Fruit fly (Drosophila melanogaster) whole organism, embryonic: ENCODE measurements around the gene CG6398.
A peak's percentile ranks its signal among the peaks of the same experiment; 100 is the strongest.

Experiments
- CG10959 ChIP-seq: fragments of 200-800 bp; sonication (Bioruptor generic); IDR thresholded peaks from 2 replicates; pipeline ENCODE4 v1.3.6; 2022; ENCODE audit warnings: missing biosample characterization, missing genetic modification characterization
- CG11696 ChIP-seq: fragments of 200-800 bp; sonication (Bioruptor generic); IDR thresholded peaks from 2 replicates; pipeline ENCODE4 v1.3.6; 2022; ENCODE audit warnings: missing biosample characterization, missing genetic modification characterization
- CG12104 ChIP-seq: fragments of 200-800 bp; sonication (Bioruptor generic); optimal IDR thresholded peaks from 3 replicates; lab custom pipeline; 2016; ENCODE audit warnings: missing biosample characterization, missing genetic modification characterization
- CG12769 ChIP-seq: fragments of 200-800 bp; sonication (Bioruptor generic); optimal IDR thresholded peaks from 2 replicates; lab custom pipeline; 2019; ENCODE audit warnings: missing biosample characterization, mild to moderate bottlenecking, missing genetic modification characterization, moderate library complexity
- CG12942 ChIP-seq: fragments of 200-800 bp; sonication (Bioruptor generic); optimal IDR thresholded peaks from 3 replicates; lab custom pipeline; 2016; ENCODE audit warnings: missing biosample characterization, missing genetic modification characterization
- CG14965 ChIP-seq: fragments of 200-800 bp; sonication (Bioruptor generic); optimal IDR thresholded peaks from 2 replicates; lab custom pipeline; 2016; ENCODE audit warnings: missing biosample characterization, missing genetic modification characterization, borderline replicate concordance
- CG1647 ChIP-seq: fragments of 200-800 bp; sonication (Bioruptor generic); optimal IDR thresholded peaks from 3 replicates; lab custom pipeline; 2016; ENCODE audit warnings: missing biosample characterization, missing genetic modification characterization
- CG18764 ChIP-seq: fragments of 200-800 bp; sonication (Bioruptor generic); optimal IDR thresholded peaks from 3 replicates; lab custom pipeline; 2016; ENCODE audit warnings: missing biosample characterization, missing genetic modification characterization
- CG34376 ChIP-seq: fragments of 200-800 bp; sonication (Bioruptor generic); optimal IDR thresholded peaks from 2 replicates; lab custom pipeline; 2018; ENCODE audit warnings: missing biosample characterization, mild to moderate bottlenecking, missing genetic modification characterization
- CG34422 ChIP-seq: fragments of 200-800 bp; sonication (Bioruptor generic); IDR thresholded peaks from 3 replicates; pipeline ENCODE4 v1.3.6; 2022; ENCODE audit warnings: missing biosample characterization, missing genetic modification characterization
- CG6765 ChIP-seq: fragments of 200-800 bp; sonication (Bioruptor generic); optimal IDR thresholded peaks from 3 replicates; lab custom pipeline; 2017; ENCODE audit warnings: missing biosample characterization, mild to moderate bottlenecking, missing genetic modification characterization
- CG8089 ChIP-seq: fragments of 200-800 bp; sonication (Bioruptor generic); optimal IDR thresholded peaks from 3 replicates; lab custom pipeline; 2016; ENCODE audit warnings: missing biosample characterization, missing genetic modification characterization
- CG8359 ChIP-seq: fragments of 200-800 bp; sonication (Bioruptor generic); optimal IDR thresholded peaks from 2 replicates; lab custom pipeline; 2017; ENCODE audit warnings: missing biosample characterization, mild to moderate bottlenecking, missing genetic modification characterization, borderline replicate concordance
- CG9932 ChIP-seq: fragments of 200-800 bp; sonication (Bioruptor generic); IDR thresholded peaks from 2 replicates; pipeline ENCODE4 v1.3.6; 2022; ENCODE audit warnings: missing biosample characterization, missing genetic modification characterization
- CkIIα-i1 ChIP-seq: fragments of 200-800 bp; sonication (Bioruptor generic); IDR thresholded peaks from 2 replicates; pipeline ENCODE4 v1.3.6; 2022; ENCODE audit warnings: missing biosample characterization, missing genetic modification characterization
- D ChIP-seq, 2 experiments: fragments of 200-800 bp in 1 of 2; fragments of >200 bp in 1 of 2; sonication (Bioruptor generic) in 1 of 2; optimal IDR thresholded peaks; 2 replicates in 1 of 2; 3 replicates in 1 of 2; lab custom pipeline; 2017; ENCODE audit warnings: mild to moderate bottlenecking in 1 of 2, missing biosample characterization in 1 of 2, missing genetic modification characterization in 1 of 2, missing genetic modification reagents in 1 of 2
- Dad ChIP-seq: fragments of 200-800 bp; sonication (Bioruptor generic); optimal IDR thresholded peaks from 3 replicates; lab custom pipeline; 2016; ENCODE audit warnings: missing biosample characterization, missing genetic modification characterization
- Dek ChIP-seq: fragments of 200-800 bp; sonication (Bioruptor generic); optimal IDR thresholded peaks from 3 replicates; lab custom pipeline; 2019; ENCODE audit warnings: missing biosample characterization, mild to moderate bottlenecking, missing genetic modification characterization, moderate library complexity
- Dll ChIP-seq: fragments of 200-800 bp; sonication (Bioruptor generic); IDR thresholded peaks from 4 replicates; pipeline ENCODE4 v1.3.6; 2022; ENCODE audit warnings: missing biosample characterization, missing genetic modification characterization; ENCODE audit not compliant: partially characterized antibody
- Doc2 ChIP-seq: fragments of 200-800 bp; sonication (Bioruptor generic); IDR thresholded peaks from 2 replicates; pipeline ENCODE4 v1.3.6; 2022; ENCODE audit warnings: missing biosample characterization, missing genetic modification characterization
- Lhr ChIP-seq: fragments of 200-800 bp; sonication (Bioruptor generic); optimal IDR thresholded peaks from 3 replicates; lab custom pipeline; 2017; ENCODE audit warnings: mild to moderate bottlenecking, missing biosample characterization, missing genetic modification reagents, missing genetic modification characterization
- Meics ChIP-seq: fragments of 200-800 bp; sonication (Bioruptor generic); optimal IDR thresholded peaks from 2 replicates; lab custom pipeline; 2017; ENCODE audit warnings: missing biosample characterization, mild to moderate bottlenecking, missing genetic modification characterization
- Six4 ChIP-seq: fragments of 200-800 bp; sonication (Bioruptor generic); optimal IDR thresholded peaks from 2 replicates; lab custom pipeline; 2016; ENCODE audit warnings: missing biosample characterization, missing genetic modification characterization
- YL-1 ChIP-seq: fragments of 200-800 bp; sonication (Bioruptor generic); optimal IDR thresholded peaks from 3 replicates; lab custom pipeline; 2017; ENCODE audit warnings: missing biosample characterization, mild to moderate bottlenecking, missing genetic modification characterization
- az2 ChIP-seq: fragments of 200-800 bp; sonication (Bioruptor generic); optimal IDR thresholded peaks from 3 replicates; lab custom pipeline; 2016; ENCODE audit warnings: missing biosample characterization, missing genetic modification characterization
- bab2 ChIP-seq: fragments of 200-800 bp; sonication (Bioruptor generic); optimal IDR thresholded peaks from 2 replicates; lab custom pipeline; 2016; ENCODE audit warnings: missing biosample characterization, missing genetic modification characterization
- chm ChIP-seq: fragments of 200-800 bp; sonication (Bioruptor generic); IDR thresholded peaks from 2 replicates; pipeline ENCODE4 v1.3.6; 2022; ENCODE audit warnings: missing biosample characterization, missing genetic modification characterization
- croc ChIP-seq: fragments of 200-800 bp; sonication (Bioruptor generic); conservative IDR thresholded peaks from 3 replicates; pipeline ENCODE4 v1.3.6; 2022; ENCODE audit warnings: missing biosample characterization, missing genetic modification characterization
- cwo ChIP-seq: fragments of 200-800 bp; sonication (Bioruptor generic); optimal IDR thresholded peaks from 3 replicates; lab custom pipeline; 2017; ENCODE audit warnings: missing biosample characterization, missing genetic modification characterization, mild to moderate bottlenecking, moderate library complexity, missing genetic modification reagents
- dmrt99B ChIP-seq: fragments of 200-800 bp; sonication (Bioruptor generic); optimal IDR thresholded peaks from 2 replicates; lab custom pipeline; 2018; ENCODE audit warnings: missing biosample characterization, mild to moderate bottlenecking, missing genetic modification characterization, moderate library complexity
- ftz-f1 ChIP-seq: fragments of 200-800 bp; sonication (Bioruptor generic); optimal IDR thresholded peaks from 2 replicates; lab custom pipeline; 2016; ENCODE audit warnings: missing biosample characterization, missing genetic modification characterization
- gsb-n ChIP-seq: fragments of 200-800 bp; sonication (Bioruptor generic); optimal IDR thresholded peaks from 3 replicates; lab custom pipeline; 2018; ENCODE audit warnings: missing biosample characterization, mild to moderate bottlenecking, missing genetic modification characterization
- gt ChIP-seq: fragments of 200-800 bp; sonication (Bioruptor generic); IDR thresholded peaks from 2 replicates; pipeline ENCODE4 v1.3.6; 2022; ENCODE audit warnings: missing biosample characterization, missing genetic modification characterization
- hb ChIP-seq: fragments of 200-800 bp; sonication (Bioruptor generic); IDR thresholded peaks from 3 replicates; pipeline ENCODE4 v1.3.6; 2022; ENCODE audit warnings: missing biosample characterization, missing genetic modification characterization; ENCODE audit not compliant: partially characterized antibody
- ken ChIP-seq: fragments of 200-800 bp; sonication (Bioruptor generic); IDR thresholded peaks from 3 replicates; pipeline ENCODE4 v1.3.6; 2022; ENCODE audit warnings: missing biosample characterization, missing genetic modification characterization
- nom ChIP-seq: fragments of 200-800 bp; sonication (Bioruptor generic); optimal IDR thresholded peaks from 2 replicates; lab custom pipeline; 2017; ENCODE audit warnings: missing biosample characterization, missing genetic modification characterization, mild to moderate bottlenecking, moderate library complexity, missing genetic modification reagents
- pan ChIP-seq, 4 experiments: fragments of >200 bp in 3 of 4; fragments of 200-800 bp in 1 of 4; sonication (Bioruptor generic) in 1 of 4; optimal IDR thresholded peaks in 3 of 4; IDR thresholded peaks in 1 of 4; 2 replicates each; pipeline versions ENCODE4 v1.3.6 to Lab custom; 2017 to 2022; ENCODE audit warnings: missing biosample characterization in 2 of 4, missing genetic modification characterization in 2 of 4, mixed read lengths in 1 of 4
- pnt ChIP-seq: fragments of 200-800 bp; sonication (Bioruptor generic); optimal IDR thresholded peaks from 3 replicates; lab custom pipeline; 2016; ENCODE audit warnings: missing biosample characterization, missing genetic modification characterization
- prd ChIP-seq, 3 experiments: fragments of >200 bp in 2 of 3; fragments of 200-800 bp in 1 of 3; sonication (Bioruptor generic) in 1 of 3; optimal IDR thresholded peaks in 2 of 3; IDR thresholded peaks in 1 of 3; 2 replicates in 2 of 3; 3 replicates in 1 of 3; pipeline versions ENCODE4 v1.3.6 to Lab custom; 2017 to 2022; ENCODE audit warnings: missing biosample characterization in 1 of 3, missing genetic modification characterization in 1 of 3
- sc ChIP-seq, 3 experiments: fragments of >200 bp in 2 of 3; fragments of 200-800 bp in 1 of 3; sonication (Bioruptor generic) in 1 of 3; optimal IDR thresholded peaks; 2 replicates in 2 of 3; 3 replicates in 1 of 3; lab custom pipeline; 2017; ENCODE audit warnings: mild to moderate bottlenecking in 1 of 3, missing biosample characterization in 1 of 3, missing genetic modification characterization in 1 of 3, missing genetic modification reagents in 1 of 3
- sens ChIP-seq: fragments of 200-800 bp; sonication (Bioruptor generic); peaks from one replicate; lab custom pipeline; 2016; ENCODE audit warnings: missing biosample characterization, missing genetic modification characterization
- sisA ChIP-seq: fragments of 200-800 bp; sonication (Bioruptor generic); IDR thresholded peaks from 2 replicates; pipeline ENCODE4 v1.3.6; 2022; ENCODE audit warnings: missing biosample characterization, missing genetic modification characterization
- stc ChIP-seq: fragments of 200-800 bp; sonication (Bioruptor generic); IDR thresholded peaks from 2 replicates; pipeline ENCODE4 v1.3.6; 2022; ENCODE audit warnings: missing biosample characterization, missing genetic modification characterization
- tap ChIP-seq: fragments of 200-800 bp; optimal IDR thresholded peaks from 3 replicates; lab custom pipeline; 2019; ENCODE audit warnings: missing biosample characterization, mild to moderate bottlenecking, missing genetic modification characterization, moderate library complexity
- tgo ChIP-seq: fragments of 200-800 bp; sonication (Bioruptor generic); IDR thresholded peaks from 3 replicates; pipeline ENCODE4 v1.3.6; 2022; ENCODE audit warnings: missing biosample characterization, missing genetic modification characterization
- tio ChIP-seq: fragments of 200-800 bp; sonication (Bioruptor generic); optimal IDR thresholded peaks from 2 replicates; lab custom pipeline; 2017; ENCODE audit warnings: missing biosample characterization, missing genetic modification characterization, inconsistent platforms
- wor ChIP-seq: fragments of 200-800 bp; sonication (Bioruptor generic); IDR thresholded peaks from 2 replicates; pipeline ENCODE4 v1.3.6; 2022; ENCODE audit warnings: missing biosample characterization, missing genetic modification characterization

Gene CG6398

DNA sequence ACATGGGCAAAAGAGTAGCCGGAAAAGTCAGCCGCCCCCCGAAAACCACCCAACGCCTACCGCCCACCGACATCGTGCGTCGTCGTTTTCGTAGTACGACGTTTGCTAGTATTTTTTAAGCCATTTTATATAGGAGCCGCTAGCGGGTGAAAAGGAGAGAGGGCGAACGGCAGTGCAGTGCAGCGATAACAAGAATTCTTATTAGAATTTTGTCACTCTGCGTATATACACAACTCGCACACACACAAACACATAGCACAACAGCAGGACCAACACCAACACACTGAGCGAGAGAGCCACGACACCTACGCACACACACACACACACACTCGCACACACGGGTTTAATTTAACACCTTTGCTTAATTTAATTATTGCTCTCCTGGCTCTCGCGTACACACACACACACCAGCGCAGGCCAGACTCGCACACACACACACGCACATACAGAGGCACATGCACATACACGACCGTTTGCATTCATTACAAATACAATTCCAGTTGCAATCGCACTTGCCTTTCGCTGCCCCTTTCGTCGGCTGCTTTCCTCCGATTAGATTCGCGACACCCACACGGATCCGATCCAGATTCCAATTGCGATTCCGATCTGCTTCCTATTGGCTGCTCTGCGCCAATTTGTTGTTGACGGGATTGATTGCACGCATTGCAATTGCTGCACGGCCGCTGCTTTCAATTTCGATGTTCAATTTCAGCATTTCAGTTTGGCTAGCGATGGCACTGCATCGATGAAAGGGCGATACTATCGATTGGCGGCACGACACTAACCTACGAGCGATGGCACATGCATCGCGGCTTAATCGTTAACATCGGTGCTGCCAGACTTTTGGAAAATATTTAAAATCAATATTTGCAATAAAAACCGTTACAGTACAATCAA is 3.6 kb upstream of the CG6398 start, which contains the start of gene Socs16D (continued):
- TF ChIP-seq CkIIα-i1 (no peak), CG12942 (GFP tag; lab: Kevin White, UChicago) (peak; percentile 8), CG8359 (no peak), gt (no peak), tgo (no peak), D (optimal IDR thresholded peaks at IDR 0.05; lab: Kevin White, UChicago) (peak; percentile 20), D (GFP tag; optimal IDR thresholded peaks at IDR 0.05; lab: Kevin White, UChicago) (no peak), pnt (GFP tag; lab: Kevin White, UChicago) (peak; percentile 12), pan (optimal IDR thresholded peaks at IDR 0.05; lab: Kevin White, UChicago) (no peak), pan (GFP tag; optimal IDR thresholded peaks at IDR 0.05 in 1 of 2, IDR thresholded peaks at IDR 0.05 in 1 of 2) (peak in 1 of 2 experiments; percentile 29), CG9932 (GFP tag; lab: Robert Waterston, UW) (peak; percentile 83), gsb-n (tag; lab: Kevin White, UChicago) (no peak), CG8089 (GFP tag; lab: Kevin White, UChicago) (peak; percentile 6), YL-1 (peak; percentile 61), sisA (GFP tag; lab: Robert Waterston, UW) (0 out of 2 replicates have a peak, but pooled peaks have one; percentile 19), sc (optimal IDR thresholded peaks at IDR 0.05; lab: Kevin White, UChicago) (no peak), sc (GFP tag; optimal IDR thresholded peaks at IDR 0.05; lab: Kevin White, UChicago) (no peak), CG11696 (GFP tag; lab: Robert Waterston, UW) (no peak), croc (GFP tag; lab: Robert Waterston, UW) (no peak), prd (optimal IDR thresholded peaks at IDR 0.05; lab: Kevin White, UChicago) (no peak), prd (GFP tag; IDR thresholded peaks at IDR 0.05; lab: Robert Waterston, UW) (no peak), bab2 (no peak), cwo (peak; percentile 23), CG18764 (no peak), tap (tag; lab: Kevin White, UChicago) (peak; percentile 7), CG6765 (GFP tag; lab: Kevin White, UChicago) (no peak), CG1647 (no peak), Meics (GFP tag; lab: Kevin White, UChicago) (peak; percentile 25), CG10959 (GFP tag; lab: Robert Waterston, UW) (no peak), dmrt99B (peak; percentile 12), CG12104 (GFP tag; lab: Kevin White, UChicago) (no peak), tio (GFP tag; lab: Kevin White, UChicago) (no peak), CG12769 (tag; lab: Kevin White, UChicago) (peak; percentile 28), chm (GFP tag; lab: Robert Waterston, UW) (no peak), Six4 (GFP tag; lab: Kevin White, UChicago) (no peak), ftz-f1 (no peak), sens (GFP tag; lab: Kevin White, UChicago) (peak; percentile 70), Dad (GFP tag; lab: Kevin White, UChicago) (peak; percentile 50), wor (GFP tag; lab: Robert Waterston, UW) (no peak), az2 (no peak), Lhr (GFP tag; lab: Kevin White, UChicago) (peak; percentile 89), CG34422 (GFP tag; lab: Robert Waterston, UW) (no peak), Doc2 (GFP tag; lab: Robert Waterston, UW) (no peak), hb (GFP tag; lab: Robert Waterston, UW) (peak; percentile 97), Dll (GFP tag; lab: Robert Waterston, UW) (peak; percentile 93), CG14965 (GFP tag; lab: Kevin White, UChicago) (no peak), nom (GFP tag; lab: Kevin White, UChicago) (peak; percentile 73), Dek (tag; lab: Kevin White, UChicago) (peak; percentile 52), stc (GFP tag; lab: Robert Waterston, UW) (no peak), CG34376 (peak; percentile 40), ken (GFP tag; lab: Robert Waterston, UW) (0 out of 3 replicates have a peak, but pooled peaks have one; percentile 34)
